Fruit fly (Drosophila melanogaster): ENCODE data around the gene Hmx.
A peak's percentile ranks its signal among the peaks of the same experiment; 100 is the strongest.

Hmx gene

DNA sequence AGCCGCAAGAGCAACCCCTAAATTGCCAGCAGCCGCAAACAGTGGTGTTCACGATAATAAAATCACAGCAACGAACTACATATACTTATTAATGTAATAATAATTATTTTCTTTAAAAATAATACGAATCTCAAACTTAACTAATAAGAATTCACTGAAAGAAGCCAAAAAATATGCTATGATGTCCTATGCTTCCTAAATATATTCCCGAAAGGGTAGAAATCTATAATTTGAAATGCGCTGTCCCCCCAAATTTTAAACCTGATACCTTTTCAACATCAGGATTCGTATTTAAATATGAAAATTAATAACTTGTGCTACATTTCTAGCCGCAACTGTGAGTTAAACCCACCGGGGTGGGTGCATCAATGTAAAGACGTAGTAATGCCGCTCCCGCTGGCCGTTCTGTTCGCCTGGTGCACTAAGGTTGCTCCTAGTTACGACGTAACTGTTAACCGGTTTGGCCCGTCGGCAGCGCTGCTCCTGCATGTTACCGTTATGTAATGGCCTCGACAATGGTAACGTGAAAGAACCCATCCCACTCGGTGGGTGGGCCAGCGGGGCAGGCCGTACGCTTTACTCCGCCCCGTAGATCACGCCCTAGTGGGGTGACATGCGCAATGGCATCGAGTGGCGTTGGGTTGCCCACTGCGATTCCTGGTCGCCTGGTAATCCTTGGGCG is 45.6 kb downstream of the Hmx start (continued):
- no peak for TF ChIP-seq CG7963 (GFP tag; IDR thresholded peaks at IDR 0.05; ENCODE audit: partially characterized antibody)
- no peak for TF ChIP-seq pnt (GFP tag; optimal IDR thresholded peaks at IDR 0.05)
- peak; percentile 34; the same call in 1 of the 2 replicates for TF ChIP-seq sob (GFP tag; IDR thresholded peaks at IDR 0.05)
- peak; percentile 84 for TF ChIP-seq scrt (GFP tag; optimal IDR thresholded peaks at IDR 0.05)
- no peak for TF ChIP-seq C15 (GFP tag; IDR thresholded peaks at IDR 0.05)
- 0 out of 2 replicates have a peak, but pooled peaks have one; percentile 34 for TF ChIP-seq CG4360 (GFP tag; IDR thresholded peaks at IDR 0.05)
- no peak for TF ChIP-seq prd (optimal IDR thresholded peaks at IDR 0.05)
- peak; percentile 87 for TF ChIP-seq prd (GFP tag; IDR thresholded peaks at IDR 0.05)
- no peak for TF ChIP-seq ato (GFP tag; IDR thresholded peaks at IDR 0.05; ENCODE audit: partially characterized antibody)
- peak; percentile 82 for TF ChIP-seq Hand (GFP tag; optimal IDR thresholded peaks at IDR 0.05)
- TF ChIP-seq klu (GFP tag; IDR thresholded peaks at IDR 0.05) = peak; percentile 48; the same call in 1 of the 2 replicates
- no peak for TF ChIP-seq sima (GFP tag; optimal IDR thresholded peaks at IDR 0.05)
- no peak for TF ChIP-seq fru (optimal IDR thresholded peaks at IDR 0.05)
- peak; percentile 84 for TF ChIP-seq gsb-n (tag; optimal IDR thresholded peaks at IDR 0.05)
- TF ChIP-seq Oli (tag; optimal IDR thresholded peaks at IDR 0.05) = peak; percentile 89
- peak; percentile 81 for TF ChIP-seq Chrac-16 (GFP tag; optimal IDR thresholded peaks at IDR 0.05)
- no peak; the same call in 2 of the 3 replicates for TF ChIP-seq ase (GFP tag; IDR thresholded peaks at IDR 0.05)
- TF ChIP-seq bigmax (GFP tag; optimal IDR thresholded peaks at IDR 0.05) = no peak
- peak; percentile 88 for TF ChIP-seq CG13775 (GFP tag; optimal IDR thresholded peaks at IDR 0.05)
- TF ChIP-seq CG14050 (GFP tag; IDR thresholded peaks at IDR 0.05) = no peak; the same call in 2 of the 3 replicates
- TF ChIP-seq CG8359 (GFP tag; optimal IDR thresholded peaks at IDR 0.05; ENCODE audit: borderline replicate concordance) = peak; percentile 77
- TF ChIP-seq Dfd (GFP tag; optimal IDR thresholded peaks at IDR 0.05) = no peak
- peak; percentile 58; the same call in 1 of the 2 replicates for TF ChIP-seq onecut (GFP tag; IDR thresholded peaks at IDR 0.05)
- no peak for TF ChIP-seq MESR4 (GFP tag; optimal IDR thresholded peaks at IDR 0.05)
- TF ChIP-seq CG11560 (tag; IDR thresholded peaks at IDR 0.05) = no peak
- peak; percentile 6 for TF ChIP-seq CG8089 (GFP tag; optimal IDR thresholded peaks at IDR 0.05)
- peak; percentile 94 for TF ChIP-seq CG10979 (tag; optimal IDR thresholded peaks at IDR 0.05)
- TF ChIP-seq CG14965 (GFP tag; optimal IDR thresholded peaks at IDR 0.05; ENCODE audit: borderline replicate concordance) = no peak
- TF ChIP-seq CG4328 (GFP tag; optimal IDR thresholded peaks at IDR 0.05) = peak; percentile 51
- TF ChIP-seq tap (tag; optimal IDR thresholded peaks at IDR 0.05) = peak; percentile 76
- peak; percentile 65 for TF ChIP-seq CG5180 (GFP tag; optimal IDR thresholded peaks at IDR 0.05)
- 0 out of 3 replicates have a peak, but pooled peaks have one; percentile 27 for TF ChIP-seq vnd (GFP tag; IDR thresholded peaks at IDR 0.05; ENCODE audit: partially characterized antibody)
- TF ChIP-seq Bgb (GFP tag; IDR thresholded peaks at IDR 0.05; ENCODE audit: partially characterized antibody) = peak; percentile 55; the same call in 1 of the 2 replicates
- TF ChIP-seq CG2116 (GFP tag; optimal IDR thresholded peaks at IDR 0.05) = peak; percentile 61
- TF ChIP-seq salm (tag; optimal IDR thresholded peaks at IDR 0.05) = peak; percentile 75
- TF ChIP-seq ac (GFP tag; optimal IDR thresholded peaks at IDR 0.05) = peak; percentile 88
- TF ChIP-seq Kr (GFP tag; optimal IDR thresholded peaks at IDR 0.05) = peak; percentile 100
- TF ChIP-seq Elba2 (GFP tag; optimal IDR thresholded peaks at IDR 0.05) = peak; percentile 41
- TF ChIP-seq stwl (tag; optimal IDR thresholded peaks at IDR 0.05) = peak; percentile 11
- TF ChIP-seq CG9797 (GFP tag; optimal IDR thresholded peaks at IDR 0.05) = no peak
- TF ChIP-seq CG3726 (GFP tag; IDR thresholded peaks at IDR 0.05) = peak; percentile 18; the same call in 1 of the 3 replicates
- peak; percentile 97 for TF ChIP-seq CG11696 (GFP tag; IDR thresholded peaks at IDR 0.05)
- no peak for TF ChIP-seq Dip2 (GFP tag; IDR thresholded peaks at IDR 0.05)
- TF ChIP-seq CG14441 (GFP tag; IDR thresholded peaks at IDR 0.05) = peak; percentile 64
- no peak for TF ChIP-seq zf30C (GFP tag; optimal IDR thresholded peaks at IDR 0.05)
- TF ChIP-seq CG2875 (GFP tag; optimal IDR thresholded peaks at IDR 0.05) = peak; percentile 72
- TF ChIP-seq Atf-2 (GFP tag; optimal IDR thresholded peaks at IDR 0.05) = peak; percentile 9
- peak; percentile 40; the same call in 1 of the 2 replicates for TF ChIP-seq CG32532 (GFP tag; IDR thresholded peaks at IDR 0.05)
- TF ChIP-seq pros (GFP tag; optimal IDR thresholded peaks at IDR 0.05) = peak; percentile 99
